Fruit fly (Drosophila melanogaster): Measurements from ENCODE around the gene CG11912.

Gene CG11912

DNA sequence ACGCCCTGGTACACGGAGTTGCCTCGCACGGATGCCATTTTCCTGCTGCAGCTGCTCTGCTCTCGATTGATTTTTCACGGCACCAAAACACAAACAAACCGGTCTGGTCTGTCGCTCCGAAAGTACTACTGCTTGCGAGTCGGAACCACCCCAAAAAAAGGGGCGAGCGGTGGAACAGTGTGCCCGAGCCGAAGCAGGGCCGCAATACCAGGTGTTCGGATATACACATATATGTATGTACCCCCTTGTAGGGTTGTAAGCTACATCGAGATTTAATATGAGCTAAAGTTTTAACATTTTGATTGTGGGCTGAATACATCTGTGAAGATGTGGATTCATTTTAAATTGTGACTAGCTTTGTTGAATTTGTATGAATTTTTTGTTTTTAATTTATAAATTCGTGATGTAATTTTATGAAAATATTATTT is 33.4 kb downstream of the CG11912 start:
- TF ChIP-seq CG7045 (GFP tag; optimal IDR thresholded peaks at IDR 0.05) (peak; percentile 23), bab1 (GFP tag; optimal IDR thresholded peaks at IDR 0.05) (peak; percentile 39), CG1620 (GFP tag; optimal IDR thresholded peaks at IDR 0.05) (no peak), CG12768 (GFP tag; optimal IDR thresholded peaks at IDR 0.05) (peak; percentile 51), CG7101 (tag; optimal IDR thresholded peaks at IDR 0.05) (peak; percentile 57), CG33017 (tag; optimal IDR thresholded peaks at IDR 0.05) (peak; percentile 62), kay (GFP tag; ENCODE audit: borderline replicate concordance) (no peak), CG11617 (GFP tag; optimal IDR thresholded peaks at IDR 0.05) (no peak), Hr96 (GFP tag; optimal IDR thresholded peaks at IDR 0.05) (no peak), CG5204 (GFP tag; optimal IDR thresholded peaks at IDR 0.05) (no peak), cnc (optimal IDR thresholded peaks at IDR 0.05) (no peak), CG14711 (tag; optimal IDR thresholded peaks at IDR 0.05) (peak; percentile 90), pad (GFP tag; optimal IDR thresholded peaks at IDR 0.05) (peak; percentile 49)

DNA sequence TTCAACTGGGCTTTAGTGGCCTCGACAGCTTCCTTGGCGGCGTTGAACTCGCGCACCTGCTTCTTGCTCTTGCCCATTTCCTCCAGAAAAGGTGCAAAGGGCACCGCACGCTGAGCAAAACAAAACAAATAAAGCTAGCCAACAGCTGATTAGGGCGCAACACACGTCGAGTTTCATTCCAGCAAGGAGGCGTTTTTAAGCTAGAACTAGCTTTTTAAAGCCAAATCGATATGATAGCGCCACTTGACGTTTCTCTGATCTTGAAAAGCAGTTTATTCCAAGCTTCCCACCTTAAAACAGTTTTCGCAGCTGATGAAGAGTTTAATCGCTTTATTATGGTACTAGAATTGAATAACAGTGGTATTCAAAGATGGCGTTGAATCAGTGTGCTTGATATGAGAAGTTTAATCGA is 36.0 kb downstream of the CG11912 start, which contains the start of gene CG11601:
Gene CG11601 (minus strand): TSS at position 199 of the 412 bp plus-strand sequence.
- TF ChIP-seq tj (GFP tag; optimal IDR thresholded peaks at IDR 0.05) (peak; percentile 36), pad (GFP tag; optimal IDR thresholded peaks at IDR 0.05) (peak; percentile 19), cic (GFP tag; optimal IDR thresholded peaks at IDR 0.05) (peak; percentile 25), cnc (optimal IDR thresholded peaks at IDR 0.05) (no peak), CG5204 (GFP tag; optimal IDR thresholded peaks at IDR 0.05) (no peak), CG7101 (tag; optimal IDR thresholded peaks at IDR 0.05) (peak; percentile 36), Mnt (GFP tag; optimal IDR thresholded peaks at IDR 0.05) (peak; percentile 27), ovo (GFP tag; optimal IDR thresholded peaks at IDR 0.05) (peak; percentile 46), CG33017 (tag; optimal IDR thresholded peaks at IDR 0.05) (peak; percentile 9), CG12768 (GFP tag; optimal IDR thresholded peaks at IDR 0.05) (peak; percentile 78), kay (GFP tag; ENCODE audit: borderline replicate concordance) (no peak), CG14711 (tag; optimal IDR thresholded peaks at IDR 0.05) (no peak), Hr96 (GFP tag; optimal IDR thresholded peaks at IDR 0.05) (no peak), bab1 (GFP tag; optimal IDR thresholded peaks at IDR 0.05) (peak; percentile 88), CG1620 (GFP tag; optimal IDR thresholded peaks at IDR 0.05) (no peak), Crg-1 (GFP tag; optimal IDR thresholded peaks at IDR 0.05) (peak; percentile 50), Clk (GFP tag; optimal IDR thresholded peaks at IDR 0.05) (no peak), CG7045 (GFP tag; optimal IDR thresholded peaks at IDR 0.05) (no peak), CG11617 (GFP tag; optimal IDR thresholded peaks at IDR 0.05) (peak; percentile 60), toe (GFP tag; optimal IDR thresholded peaks at IDR 0.05) (no peak)

- TF ChIP-seq cnc (optimal IDR thresholded peaks at IDR 0.05), result no peak
- no peak for TF ChIP-seq CG14711 (tag; optimal IDR thresholded peaks at IDR 0.05)
- no peak for TF ChIP-seq toe (GFP tag; optimal IDR thresholded peaks at IDR 0.05)
- no peak for TF ChIP-seq Hr96 (GFP tag; optimal IDR thresholded peaks at IDR 0.05)
- no peak for TF ChIP-seq Clk (GFP tag; optimal IDR thresholded peaks at IDR 0.05)
- no peak for TF ChIP-seq ovo (GFP tag; optimal IDR thresholded peaks at IDR 0.05)
- no peak for TF ChIP-seq kay (GFP tag; ENCODE audit: borderline replicate concordance)
- TF ChIP-seq cic (GFP tag; optimal IDR thresholded peaks at IDR 0.05), result no peak
- no peak for TF ChIP-seq CG5204 (GFP tag; optimal IDR thresholded peaks at IDR 0.05)
- TF ChIP-seq CG11617 (GFP tag; optimal IDR thresholded peaks at IDR 0.05), result no peak
- no peak for TF ChIP-seq tj (GFP tag; optimal IDR thresholded peaks at IDR 0.05)
- TF ChIP-seq CG33017 (tag; optimal IDR thresholded peaks at IDR 0.05), result no peak
- TF ChIP-seq bab1 (GFP tag; optimal IDR thresholded peaks at IDR 0.05), result no peak
- no peak for TF ChIP-seq CG1620 (GFP tag; optimal IDR thresholded peaks at IDR 0.05)
These were observed 40.9 kb downstream of the CG11912 start, which contains the start of gene CG17078 for dm6 chr2L:278134-278533. Gene CG17078 (minus strand): TSS chr2L:278234.

DNA sequence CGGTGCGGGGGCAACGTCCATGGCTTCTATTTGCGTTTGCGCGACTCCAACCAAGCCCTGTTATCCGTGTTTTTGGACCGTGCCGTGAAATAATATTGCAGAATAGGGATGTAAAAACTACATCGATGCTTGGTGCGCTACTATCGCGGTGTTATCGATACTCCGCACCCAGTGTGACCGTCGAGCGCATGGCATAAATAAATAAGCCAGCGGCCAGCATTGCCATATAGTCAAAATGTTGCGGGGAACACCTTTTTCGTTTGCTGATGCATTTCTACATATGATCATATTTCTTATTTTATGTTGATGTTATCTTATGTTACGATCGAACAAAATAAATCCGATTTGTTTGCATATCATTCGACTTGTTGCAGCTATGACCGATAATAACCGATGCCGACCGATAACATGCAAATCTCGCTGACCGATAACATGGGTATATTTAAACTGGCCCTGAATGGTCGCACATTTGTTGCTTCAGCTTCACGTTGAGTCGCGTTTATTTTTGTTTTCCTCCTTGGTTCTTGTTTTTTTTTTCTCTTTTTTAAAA is 41.9 kb downstream of the CG11912 start, which contains the start of gene smo:
Gene smo (plus strand): TSS at position 461 of the 550 bp plus-strand sequence.
- TF ChIP-seq CG11617 (GFP tag; optimal IDR thresholded peaks at IDR 0.05) (no peak), bab1 (GFP tag; optimal IDR thresholded peaks at IDR 0.05) (peak; percentile 33), CG1620 (GFP tag; optimal IDR thresholded peaks at IDR 0.05) (peak; percentile 25), Mnt (GFP tag; optimal IDR thresholded peaks at IDR 0.05) (peak; percentile 75), pad (GFP tag; optimal IDR thresholded peaks at IDR 0.05) (no peak), Crg-1 (GFP tag; optimal IDR thresholded peaks at IDR 0.05) (peak; percentile 1), CG7045 (GFP tag; optimal IDR thresholded peaks at IDR 0.05) (no peak), CG14711 (tag; optimal IDR thresholded peaks at IDR 0.05) (peak; percentile 17), tj (GFP tag; optimal IDR thresholded peaks at IDR 0.05) (peak; percentile 21)

- TF ChIP-seq CG14711 (tag; optimal IDR thresholded peaks at IDR 0.05) (peak; percentile 49), cnc (optimal IDR thresholded peaks at IDR 0.05) (no peak), Crg-1 (GFP tag; optimal IDR thresholded peaks at IDR 0.05) (no peak), Mnt (GFP tag; optimal IDR thresholded peaks at IDR 0.05) (peak; percentile 97), Clk (GFP tag; optimal IDR thresholded peaks at IDR 0.05) (no peak), CG33017 (tag; optimal IDR thresholded peaks at IDR 0.05) (peak; percentile 47), CG7045 (GFP tag; optimal IDR thresholded peaks at IDR 0.05) (no peak), ovo (GFP tag; optimal IDR thresholded peaks at IDR 0.05) (no peak), cic (GFP tag; optimal IDR thresholded peaks at IDR 0.05) (no peak), toe (GFP tag; optimal IDR thresholded peaks at IDR 0.05) (no peak), tj (GFP tag; optimal IDR thresholded peaks at IDR 0.05) (no peak), Hr96 (GFP tag; optimal IDR thresholded peaks at IDR 0.05) (no peak), pad (GFP tag; optimal IDR thresholded peaks at IDR 0.05) (peak; percentile 3), bab1 (GFP tag; optimal IDR thresholded peaks at IDR 0.05) (peak; percentile 29), CG11617 (GFP tag; optimal IDR thresholded peaks at IDR 0.05) (peak; percentile 41), CG12768 (GFP tag; optimal IDR thresholded peaks at IDR 0.05) (no peak), CG7101 (tag; optimal IDR thresholded peaks at IDR 0.05) (peak; percentile 48), CG1620 (GFP tag; optimal IDR thresholded peaks at IDR 0.05) (no peak), CG5204 (GFP tag; optimal IDR thresholded peaks at IDR 0.05) (no peak), kay (GFP tag; ENCODE audit: borderline replicate concordance) (no peak)
These were observed 45.5 kb downstream of the CG11912 start, which contains the start of the genes mbm and CG11555 for dm6 chr2L:273603-274002. Gene mbm (minus strand): TSS chr2L:273715. Gene CG11555 (plus strand): TSS chr2L:273836.
